Fruit fly (Drosophila melanogaster): ENCODE results near the gene CG6999.

The CG6999 gene

DNA sequence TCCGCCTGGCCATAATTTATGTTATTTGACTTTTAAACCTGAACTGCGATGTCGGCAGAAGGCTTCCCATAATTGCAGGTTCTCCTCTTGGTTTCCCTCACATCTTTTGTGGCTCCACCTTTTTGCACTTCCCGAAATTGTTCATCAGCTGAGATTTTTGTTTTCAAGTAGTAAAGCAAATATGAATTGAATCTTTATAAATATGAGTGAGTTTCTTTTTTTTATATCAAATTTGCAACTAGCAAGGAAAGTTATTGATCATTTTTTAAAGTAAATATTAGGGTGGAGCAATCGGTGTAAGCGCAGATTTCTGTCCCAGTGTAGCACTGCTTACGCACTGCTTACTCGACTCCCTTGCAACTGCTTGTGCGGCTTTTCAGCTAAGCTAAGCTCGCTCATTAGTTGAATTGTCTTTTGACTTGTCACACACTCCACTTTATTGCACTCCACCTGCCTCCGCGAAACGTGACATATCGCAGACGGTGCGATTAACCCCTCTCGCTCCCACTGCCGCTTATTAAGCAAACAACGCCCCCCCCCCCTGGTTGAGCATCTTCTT is 41.7 kb upstream of the CG6999 start (continued):
- TF ChIP-seq Smox (GFP tag; optimal IDR thresholded peaks at IDR 0.05) (peak; percentile 31), CG1621 (tag; optimal IDR thresholded peaks at IDR 0.05) (no peak), CG8319 (GFP tag; optimal IDR thresholded peaks at IDR 0.05) (no peak), CG11762 (GFP tag; optimal IDR thresholded peaks at IDR 0.05; ENCODE audit: insufficient read depth) (no peak), CG6792 (GFP tag; optimal IDR thresholded peaks at IDR 0.05) (peak; percentile 23), CG8632 (GFP tag; optimal IDR thresholded peaks at IDR 0.05) (peak; percentile 44), CG34406 (GFP tag; optimal IDR thresholded peaks at IDR 0.05) (peak; percentile 15), Hr38 (GFP tag; optimal IDR thresholded peaks at IDR 0.05) (no peak), CG4318 (GFP tag; optimal IDR thresholded peaks at IDR 0.05) (no peak), CG15336 (GFP tag; IDR thresholded peaks at IDR 0.05) (0 out of 2 replicates have a peak, but pooled peaks have one; percentile 9), CG11294 (GFP tag; IDR thresholded peaks at IDR 0.05) (no peak), OdsH (GFP tag; optimal IDR thresholded peaks at IDR 0.05) (peak; percentile 34), Blimp-1 (GFP tag; optimal IDR thresholded peaks at IDR 0.05) (no peak), esn (GFP tag; optimal IDR thresholded peaks at IDR 0.05) (peak; percentile 32), dac (GFP tag; optimal IDR thresholded peaks at IDR 0.05) (no peak), CG10631 (GFP tag; optimal IDR thresholded peaks at IDR 0.05) (peak; percentile 29), Eip93F (GFP tag; optimal IDR thresholded peaks at IDR 0.05) (no peak), CG3919 (GFP tag; optimal IDR thresholded peaks at IDR 0.05) (no peak), eg (GFP tag; IDR thresholded peaks at IDR 0.05) (no peak), CG6276 (GFP tag; optimal IDR thresholded peaks at IDR 0.05) (no peak), Hr39 (GFP tag; optimal IDR thresholded peaks at IDR 0.05) (peak; percentile 35), Sox15 (GFP tag; optimal IDR thresholded peaks at IDR 0.05) (no peak), CG6163 (GFP tag; IDR thresholded peaks at IDR 0.05) (peak; percentile 50), CG9139 (GFP tag; optimal IDR thresholded peaks at IDR 0.05) (no peak), CG11902 (GFP tag; optimal IDR thresholded peaks at IDR 0.05) (no peak), fkh (GFP tag; optimal IDR thresholded peaks at IDR 0.05) (no peak), CG3032 (tag; optimal IDR thresholded peaks at IDR 0.05) (peak; percentile 28), CG8119 (GFP tag; IDR thresholded peaks at IDR 0.05) (peak; percentile 46; the same call in 1 of the 3 replicates), vri (GFP tag; optimal IDR thresholded peaks at IDR 0.05) (peak; percentile 4), achi (GFP tag; optimal IDR thresholded peaks at IDR 0.05) (peak; percentile 34), salr (GFP tag; optimal IDR thresholded peaks at IDR 0.05) (no peak), CG31627 (GFP tag; optimal IDR thresholded peaks at IDR 0.05) (peak; percentile 22), Ets21C (GFP tag; optimal IDR thresholded peaks at IDR 0.05) (no peak), CG6854 (GFP tag; optimal IDR thresholded peaks at IDR 0.05) (no peak), Hr4 (GFP tag; optimal IDR thresholded peaks at IDR 0.05) (no peak), CG32006 (GFP tag; optimal IDR thresholded peaks at IDR 0.05) (peak; percentile 15), Sox102F (GFP tag; optimal IDR thresholded peaks at IDR 0.05) (no peak), dsx (GFP tag; optimal IDR thresholded peaks at IDR 0.05; ENCODE audit: poor library complexity, severe bottlenecking) (no peak), CG7368 (GFP tag; optimal IDR thresholded peaks at IDR 0.05) (no peak), acj6 (GFP tag; optimal IDR thresholded peaks at IDR 0.05) (peak; percentile 33)

DNA sequence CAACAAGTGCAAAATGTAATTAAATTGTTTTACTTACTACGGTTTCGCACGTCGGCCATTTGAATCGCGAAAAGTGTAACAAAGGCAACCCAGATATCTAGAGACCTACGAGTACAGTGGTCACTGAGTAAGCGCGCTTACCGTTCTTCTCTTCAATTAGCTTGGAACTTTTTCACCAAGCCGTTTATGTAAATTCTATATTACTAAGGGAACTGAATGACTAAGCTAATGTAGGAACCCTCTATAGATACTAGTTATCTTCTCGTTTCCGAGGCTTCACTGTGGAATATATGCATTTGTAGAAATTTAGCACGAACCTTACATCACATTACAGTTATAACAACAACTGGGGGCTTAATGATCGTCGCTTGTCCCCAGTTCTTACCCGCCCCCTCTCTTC is 41.2 kb upstream of the CG6999 start:
- TF ChIP-seq Hr39 (GFP tag; optimal IDR thresholded peaks at IDR 0.05) (peak; percentile 58), Sox15 (GFP tag; optimal IDR thresholded peaks at IDR 0.05) (peak; percentile 49), vri (GFP tag; optimal IDR thresholded peaks at IDR 0.05) (no peak), Ets21C (GFP tag; optimal IDR thresholded peaks at IDR 0.05) (no peak), CG3919 (GFP tag; optimal IDR thresholded peaks at IDR 0.05) (peak; percentile 73), acj6 (GFP tag; optimal IDR thresholded peaks at IDR 0.05) (peak; percentile 66), CG8632 (GFP tag; optimal IDR thresholded peaks at IDR 0.05) (peak; percentile 3), cyc (GFP tag; optimal IDR thresholded peaks at IDR 0.05) (peak; percentile 47), CG6792 (GFP tag; optimal IDR thresholded peaks at IDR 0.05) (peak; percentile 24), CG11294 (GFP tag; IDR thresholded peaks at IDR 0.05) (peak; percentile 77), fd59A (GFP tag; optimal IDR thresholded peaks at IDR 0.05) (peak; percentile 37), OdsH (GFP tag; optimal IDR thresholded peaks at IDR 0.05) (peak; percentile 55), CG34406 (GFP tag; optimal IDR thresholded peaks at IDR 0.05) (peak; percentile 5), fd85E (GFP tag; optimal IDR thresholded peaks at IDR 0.05) (no peak), Eip93F (GFP tag; optimal IDR thresholded peaks at IDR 0.05) (no peak), CG31627 (GFP tag; optimal IDR thresholded peaks at IDR 0.05) (peak; percentile 33), Hr38 (GFP tag; optimal IDR thresholded peaks at IDR 0.05) (no peak), CG6276 (GFP tag; optimal IDR thresholded peaks at IDR 0.05) (peak; percentile 72), eg (GFP tag; IDR thresholded peaks at IDR 0.05) (peak; percentile 88), CG8119 (GFP tag; IDR thresholded peaks at IDR 0.05) (peak; percentile 76), Smox (GFP tag; optimal IDR thresholded peaks at IDR 0.05) (peak; percentile 13), pdm3 (GFP tag; optimal IDR thresholded peaks at IDR 0.05) (peak; percentile 73), lz (GFP tag; optimal IDR thresholded peaks at IDR 0.05) (peak; percentile 5), Blimp-1 (GFP tag; optimal IDR thresholded peaks at IDR 0.05) (no peak), CG7368 (GFP tag; optimal IDR thresholded peaks at IDR 0.05) (peak; percentile 30), CG15336 (GFP tag; IDR thresholded peaks at IDR 0.05) (peak; percentile 87), CG6808 (GFP tag; optimal IDR thresholded peaks at IDR 0.05) (no peak), CG1621 (tag; optimal IDR thresholded peaks at IDR 0.05) (peak; percentile 40), svp (GFP tag) (peak; percentile 52), CG11762 (GFP tag; optimal IDR thresholded peaks at IDR 0.05; ENCODE audit: insufficient read depth) (peak; percentile 48)

All from whole organism, prepupa.